Worm (Caenorhabditis elegans) whole organism, L2 larva: ENCODE results near the gene clec-60.

Experiments
- C34F6.9 ChIP-seq: fragments of 150-350 bp; optimal IDR thresholded peaks from 2 replicates; lab custom pipeline; 2014; ENCODE audit warnings: missing biosample characterization, missing genetic modification characterization
- F13H6.1 ChIP-seq: sonication (generic microtip); optimal IDR thresholded peaks from 2 replicates; lab custom pipeline; 2016; ENCODE audit warnings: missing genetic modification characterization, missing compliant biosample characterization
- Y55F3AM.14 ChIP-seq: fragments of 200-800 bp; sonication (Bioruptor generic); optimal IDR thresholded peaks from 2 replicates; lab custom pipeline; 2018; ENCODE audit warnings: mild to moderate bottlenecking, missing genetic modification characterization, missing compliant biosample characterization
- ZK546.5 ChIP-seq: sonication (generic microtip); optimal IDR thresholded peaks from 2 replicates; lab custom pipeline; 2017; ENCODE audit warnings: missing biosample characterization, missing genetic modification characterization
- aly-2 ChIP-seq: fragments of 150-350 bp; optimal IDR thresholded peaks from 2 replicates; lab custom pipeline; 2014; ENCODE audit warnings: missing biosample characterization, missing genetic modification characterization
- ama-1 ChIP-seq: fragments of 150-350 bp; optimal IDR thresholded peaks from 2 replicates; lab custom pipeline; 2018; ENCODE audit warnings: inconsistent platforms
- blmp-1 ChIP-seq: sonication (generic microtip); optimal IDR thresholded peaks from 2 replicates; lab custom pipeline; 2017; ENCODE audit warnings: missing genetic modification characterization, mild to moderate bottlenecking, missing compliant biosample characterization, antibody characterized with exemption, moderate library complexity; ENCODE audit not compliant: insufficient read depth
- ceh-16 ChIP-seq: fragments of 150-350 bp; optimal IDR thresholded peaks from 2 replicates; lab custom pipeline; 2014; ENCODE audit warnings: missing biosample characterization, missing genetic modification characterization
- crh-2 ChIP-seq: sonication (generic microtip); optimal IDR thresholded peaks from 2 replicates; lab custom pipeline; 2017; ENCODE audit warnings: missing biosample characterization, missing genetic modification characterization
- egl-27 ChIP-seq: sonication (generic microtip); optimal IDR thresholded peaks from 3 replicates; lab custom pipeline; 2017; ENCODE audit warnings: missing biosample characterization, missing genetic modification reagents, missing genetic modification characterization
- elt-1 ChIP-seq: fragments of 150-350 bp; optimal IDR thresholded peaks from 2 replicates; lab custom pipeline; 2014; ENCODE audit warnings: missing biosample characterization, missing genetic modification characterization
- fos-1 ChIP-seq: fragments of 150-350 bp; optimal IDR thresholded peaks from 2 replicates; lab custom pipeline; 2014; ENCODE audit warnings: missing biosample characterization, missing genetic modification characterization
- gmeb-1 ChIP-seq: fragments of 150-350 bp; optimal IDR thresholded peaks from 2 replicates; lab custom pipeline; 2014; ENCODE audit warnings: missing biosample characterization, missing genetic modification characterization
- lin-11 ChIP-seq: fragments of 150-350 bp; sonication (generic microtip); optimal IDR thresholded peaks from 2 replicates; lab custom pipeline; 2014; ENCODE audit warnings: missing biosample characterization, missing genetic modification characterization, inconsistent platforms, mixed read lengths
- lin-13 ChIP-seq: fragments of 150-350 bp; optimal IDR thresholded peaks from 2 replicates; lab custom pipeline; 2014; ENCODE audit warnings: missing biosample characterization, missing genetic modification reagents, missing genetic modification characterization
- lin-39 ChIP-seq: fragments of 150-350 bp; optimal IDR thresholded peaks from 2 replicates; lab custom pipeline; 2014; ENCODE audit warnings: missing biosample characterization, missing genetic modification reagents, missing genetic modification characterization
- lsy-2 ChIP-seq, 2 experiments: fragments of 150-350 bp in 1 of 2; sonication (generic microtip) in 1 of 2; optimal IDR thresholded peaks; 2 replicates each; lab custom pipeline; 2014 to 2017; ENCODE audit warnings: missing biosample characterization in 2 of 2, missing genetic modification characterization in 2 of 2
- mab-5 ChIP-seq: fragments of 150-350 bp; optimal IDR thresholded peaks from 2 replicates; lab custom pipeline; 2014; ENCODE audit warnings: missing biosample characterization, missing genetic modification characterization
- mdl-1 ChIP-seq, 2 experiments: fragments of 150-350 bp in 1 of 2; sonication (generic microtip) in 1 of 2; optimal IDR thresholded peaks; 2 replicates each; lab custom pipeline; 2017; ENCODE audit warnings: missing biosample characterization in 2 of 2, missing genetic modification characterization in 2 of 2
- nhr-10 ChIP-seq: sonication (generic microtip); optimal IDR thresholded peaks from 2 replicates; lab custom pipeline; 2017; ENCODE audit warnings: missing biosample characterization, missing genetic modification characterization
- nhr-11 ChIP-seq: fragments of 150-350 bp; optimal IDR thresholded peaks from 2 replicates; lab custom pipeline; 2014; ENCODE audit warnings: missing biosample characterization, missing genetic modification characterization
- nhr-129 ChIP-seq: fragments of 150-350 bp; optimal IDR thresholded peaks from 2 replicates; lab custom pipeline; 2014; ENCODE audit warnings: missing biosample characterization, missing genetic modification characterization
- nhr-21 ChIP-seq: fragments of 150-350 bp; optimal IDR thresholded peaks from 2 replicates; lab custom pipeline; 2014; ENCODE audit warnings: missing biosample characterization, missing genetic modification characterization
- nhr-23 ChIP-seq: fragments of 150-350 bp; optimal IDR thresholded peaks from 2 replicates; lab custom pipeline; 2014; ENCODE audit warnings: missing biosample characterization, missing genetic modification reagents, missing genetic modification characterization
- nhr-237 ChIP-seq: fragments of 150-350 bp; optimal IDR thresholded peaks from 2 replicates; lab custom pipeline; 2014; ENCODE audit warnings: missing biosample characterization, missing genetic modification characterization
- nhr-25 ChIP-seq: fragments of 150-350 bp; sonication (generic microtip); optimal IDR thresholded peaks from 3 replicates; lab custom pipeline; 2014; ENCODE audit warnings: missing biosample characterization, missing genetic modification characterization
- nhr-6 ChIP-seq: fragments of 150-350 bp; optimal IDR thresholded peaks from 2 replicates; lab custom pipeline; 2014; ENCODE audit warnings: missing biosample characterization, missing genetic modification characterization
- sem-4 ChIP-seq: fragments of 150-350 bp; optimal IDR thresholded peaks from 2 replicates; lab custom pipeline; 2014; ENCODE audit warnings: missing biosample characterization, missing genetic modification reagents, missing genetic modification characterization
- sma-3 ChIP-seq: sonication (generic microtip); optimal IDR thresholded peaks from 2 replicates; lab custom pipeline; 2016; ENCODE audit warnings: missing genetic modification reagents, missing genetic modification characterization, missing compliant biosample characterization
- sma-9 ChIP-seq, 2 experiments: fragments of 150-350 bp in 1 of 2; sonication (generic microtip) in 1 of 2; optimal IDR thresholded peaks; 2 replicates each; lab custom pipeline; 2014 to 2016; ENCODE audit warnings: missing genetic modification characterization in 2 of 2, mild to moderate bottlenecking in 1 of 2, missing biosample characterization in 1 of 2, missing compliant biosample characterization in 1 of 2, missing genetic modification reagents in 1 of 2, moderate library complexity in 1 of 2
- snpc-4 ChIP-seq: fragments of 150-350 bp; optimal IDR thresholded peaks from 2 replicates; lab custom pipeline; 2014; ENCODE audit warnings: missing biosample characterization, missing genetic modification characterization
- unc-39 ChIP-seq: fragments of 150-350 bp; optimal IDR thresholded peaks from 2 replicates; lab custom pipeline; 2014; ENCODE audit warnings: missing biosample characterization, missing genetic modification characterization
- unc-55 ChIP-seq: fragments of 150-350 bp; sonication (generic microtip); optimal IDR thresholded peaks from 3 replicates; lab custom pipeline; 2014; ENCODE audit warnings: missing biosample characterization, missing genetic modification reagents, missing genetic modification characterization
- zag-1 ChIP-seq: fragments of 150-350 bp; optimal IDR thresholded peaks from 2 replicates; lab custom pipeline; 2014; ENCODE audit warnings: missing biosample characterization, missing genetic modification characterization
- ztf-1 ChIP-seq: fragments of 200-800 bp; sonication (Bioruptor generic); conservative IDR thresholded peaks from 2 replicates; pipeline ENCODE4 v1.3.6; 2022; ENCODE audit warnings: missing genetic modification characterization, missing compliant biosample characterization
- ztf-11 ChIP-seq: sonication (generic microtip); optimal IDR thresholded peaks from 2 replicates; lab custom pipeline; 2017; ENCODE audit warnings: missing biosample characterization, missing genetic modification characterization
- ztf-4 ChIP-seq: fragments of 150-350 bp; optimal IDR thresholded peaks from 2 replicates; lab custom pipeline; 2014; ENCODE audit warnings: missing biosample characterization, missing genetic modification characterization

clec-60 gene

ce11 chrII:10452620-10453019 is 29.1 kb downstream of the clec-60 start, which contains the start of gene ZK673.4:
ZK673.4 (plus strand) TSS chrII:10452920.
- TF ChIP-seq mab-5 (tag; lab: Kevin White, UChicago), result no peak
- TF ChIP-seq C34F6.9 (tag; lab: Kevin White, UChicago), result no peak
- TF ChIP-seq snpc-4 (tag; lab: Kevin White, UChicago), result no peak
- no peak for TF ChIP-seq ztf-4 (tag; lab: Kevin White, UChicago)
- no peak for TF ChIP-seq fos-1 (tag; lab: Kevin White, UChicago)
- TF ChIP-seq blmp-1, result no peak
- no peak for TF ChIP-seq lin-39 (tag; lab: Kevin White, UChicago)

- TF ChIP-seq lin-11 (tag; lab: Kevin White, UChicago) (no peak), unc-55 (GFP tag; lab: Kevin White, UChicago) (peak; percentile 14), elt-1 (tag; lab: Kevin White, UChicago) (no peak), unc-39 (no peak), C34F6.9 (tag; lab: Kevin White, UChicago) (peak; percentile 49), snpc-4 (tag; lab: Kevin White, UChicago) (no peak), lsy-2 (tag; optimal IDR thresholded peaks at IDR 0.05; lab: Kevin White, UChicago) (peak in 1 of 2 experiments; percentile 28), ceh-16 (tag; lab: Kevin White, UChicago) (no peak), nhr-21 (peak; percentile 24), crh-2 (tag; lab: Kevin White, UChicago) (peak; percentile 23), Y55F3AM.14 (GFP tag; lab: Kevin White, UChicago) (no peak), nhr-129 (tag; lab: Kevin White, UChicago) (peak; percentile 0), sma-9 (GFP tag; optimal IDR thresholded peaks at IDR 0.05; lab: Kevin White, UChicago) (peak; percentile 12), sma-9 (tag; optimal IDR thresholded peaks at IDR 0.05; lab: Kevin White, UChicago) (no peak), nhr-25 (tag; lab: Kevin White, UChicago) (peak; percentile 36), ztf-4 (tag; lab: Kevin White, UChicago) (peak; percentile 60), nhr-6 (tag; lab: Kevin White, UChicago) (peak; percentile 15), ztf-11 (no peak)
Observed at ce11 chrII:10450335-10450734, 31.3 kb downstream of the clec-60 start.

- TF ChIP-seq egl-27 (no peak), lin-13 (no peak), nhr-237 (tag; lab: Kevin White, UChicago) (no peak), ztf-1 (GFP tag; lab: Robert Waterston, UW) (no peak)
Observed at ce11 chrII:10449707-10450106, 32.0 kb downstream of the clec-60 start, which contains the start of gene lin-56. lin-56 (plus strand) TSS chrII:10450007.

- TF ChIP-seq nhr-10 (tag; lab: Kevin White, UChicago) (no peak), fos-1 (tag; lab: Kevin White, UChicago) (peak; percentile 85), mab-5 (tag; lab: Kevin White, UChicago) (no peak), ama-1 (lab: Kevin White, UChicago) (peak; percentile 6), ceh-16 (tag; lab: Kevin White, UChicago) (no peak), blmp-1 (peak; percentile 45), nhr-21 (peak; percentile 83), nhr-23 (tag; lab: Kevin White, UChicago) (no peak), lsy-2 (tag; optimal IDR thresholded peaks at IDR 0.05; lab: Kevin White, UChicago) (peak in 1 of 2 experiments; percentile 32), snpc-4 (tag; lab: Kevin White, UChicago) (no peak), sma-3 (peak; percentile 62), ZK546.5 (tag; lab: Kevin White, UChicago) (no peak), crh-2 (tag; lab: Kevin White, UChicago) (peak; percentile 60), F13H6.1 (tag; lab: Kevin White, UChicago) (peak; percentile 12), sem-4 (tag; lab: Kevin White, UChicago) (no peak), nhr-237 (tag; lab: Kevin White, UChicago) (no peak), nhr-129 (tag; lab: Kevin White, UChicago) (peak; percentile 56), ztf-11 (no peak), lin-13 (no peak), zag-1 (tag; lab: Kevin White, UChicago) (no peak), aly-2 (tag; lab: Kevin White, UChicago) (no peak), egl-27 (no peak), gmeb-1 (tag; lab: Kevin White, UChicago) (peak; percentile 71), nhr-11 (no peak), mdl-1 (tag; optimal IDR thresholded peaks at IDR 0.05; lab: Kevin White, UChicago) (peak in 1 of 2 experiments; percentile 68), Y55F3AM.14 (GFP tag; lab: Kevin White, UChicago) (peak; percentile 55), nhr-6 (tag; lab: Kevin White, UChicago) (no peak), C34F6.9 (tag; lab: Kevin White, UChicago) (peak; percentile 32), lin-39 (tag; lab: Kevin White, UChicago) (no peak), sma-9 (GFP tag; optimal IDR thresholded peaks at IDR 0.05; lab: Kevin White, UChicago) (peak; percentile 79), sma-9 (tag; optimal IDR thresholded peaks at IDR 0.05; lab: Kevin White, UChicago) (no peak), nhr-25 (tag; lab: Kevin White, UChicago) (peak; percentile 88), ztf-1 (GFP tag; lab: Robert Waterston, UW) (no peak)
Observed at ce11 chrII:10447348-10448316, 34.0 kb downstream of the clec-60 start, which contains the start of gene ZK673.2. ZK673.2 (plus strand) TSS chrII:10448266.
